Worm (Caenorhabditis elegans) whole organism, L4/young adult: ENCODE measurements around the gene tbc-20.

Experiments
- dao-5 ChIP-seq: sonication (generic microtip); optimal IDR thresholded peaks from 2 replicates; lab custom pipeline; 2016; ENCODE audit warnings: missing genotype, missing genetic modification characterization, moderate library complexity, missing compliant biosample characterization
- him-1 ChIP-seq: sonication (generic microtip); optimal IDR thresholded peaks from 2 replicates; lab custom pipeline; 2016; ENCODE audit warnings: missing genotype, missing genetic modification reagents, missing genetic modification characterization, missing compliant biosample characterization

DNA sequence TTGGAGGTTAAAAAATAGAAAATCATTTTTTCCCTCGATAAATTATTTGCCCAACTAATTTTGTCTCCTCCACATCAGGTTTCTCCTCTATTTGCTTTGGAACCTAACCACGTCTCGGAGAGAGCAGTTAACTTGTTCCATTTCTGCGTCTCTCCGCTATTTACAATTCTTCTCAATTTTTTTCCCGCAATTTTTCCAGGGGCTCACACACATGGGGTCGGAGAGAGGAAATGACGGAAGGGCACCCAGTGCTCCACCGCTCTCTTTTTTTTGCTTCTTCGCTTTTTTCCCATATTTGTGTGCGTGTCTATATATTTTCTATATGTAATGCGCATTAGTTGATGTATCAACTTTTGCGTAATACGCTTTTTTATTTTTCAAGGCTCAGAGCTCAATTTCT lies 12.3 kb downstream of the tbc-20 start:
- TF ChIP-seq dao-5 (tag; lab: Kevin White, UChicago) (no peak), him-1 (tag; lab: Kevin White, UChicago) (no peak)
